Fruit fly (Drosophila melanogaster): ENCODE data around the gene CG32109.

dm6 chr3L:12734550-12735012 is 10.6 kb upstream of the CG32109 start, which contains the start of the genes SmD1 and Ptp69D:
- no peak for TF ChIP-seq pan (optimal IDR thresholded peaks at IDR 0.05)
- no peak for TF ChIP-seq usp (GFP tag; optimal IDR thresholded peaks at IDR 0.05)
- TF ChIP-seq EcR (GFP tag; optimal IDR thresholded peaks at IDR 0.05): no peak
